Fruit fly (Drosophila melanogaster) whole organism, embryonic: ENCODE results near the gene beat-Ib.

Experiments
- Abd-B ChIP-seq: fragments of 200-800 bp; sonication (Bioruptor generic); optimal IDR thresholded peaks from 2 replicates; lab custom pipeline; 2018; ENCODE audit warnings: missing biosample characterization, mild to moderate bottlenecking, missing genetic modification characterization, moderate library complexity
- Adf1 ChIP-seq: fragments of 200-800 bp; sonication (Bioruptor generic); IDR thresholded peaks from 2 replicates; pipeline ENCODE4 v1.3.6; 2022; ENCODE audit warnings: missing biosample characterization, missing genetic modification characterization
- CG10366 ChIP-seq: fragments of 200-800 bp; sonication (Bioruptor generic); IDR thresholded peaks from 2 replicates; pipeline ENCODE4 v1.3.6; 2022; ENCODE audit warnings: missing biosample characterization, missing genetic modification characterization
- CG10543 ChIP-seq: fragments of 200-800 bp; sonication (Bioruptor generic); optimal IDR thresholded peaks from 3 replicates; lab custom pipeline; 2017; ENCODE audit warnings: missing biosample characterization, mild to moderate bottlenecking, missing genetic modification characterization, moderate library complexity
- CG11085 ChIP-seq: fragments of 200-800 bp; sonication (Bioruptor generic); IDR thresholded peaks from 2 replicates; pipeline ENCODE4 v1.3.6; 2022; ENCODE audit warnings: missing biosample characterization, missing genetic modification characterization
- CG11456 ChIP-seq: fragments of 200-800 bp; sonication (Bioruptor generic); IDR thresholded peaks from 3 replicates; pipeline ENCODE4 v1.3.6; 2022; ENCODE audit warnings: missing biosample characterization, missing genetic modification characterization
- CG11504 ChIP-seq: fragments of 200-800 bp; sonication (Bioruptor generic); optimal IDR thresholded peaks from 3 replicates; lab custom pipeline; 2019; ENCODE audit warnings: missing biosample characterization, mild to moderate bottlenecking, missing genetic modification characterization, moderate library complexity
- CG11695 ChIP-seq: fragments of 200-800 bp; sonication (Bioruptor generic); IDR thresholded peaks from 3 replicates; pipeline ENCODE4 v1.3.6; 2022; ENCODE audit warnings: missing biosample characterization, missing genetic modification characterization
- CG12071 ChIP-seq: fragments of 200-800 bp; sonication (Bioruptor generic); optimal IDR thresholded peaks from 3 replicates; lab custom pipeline; 2018; ENCODE audit warnings: missing biosample characterization, mild to moderate bottlenecking, missing genetic modification characterization
- CG12219 ChIP-seq: fragments of 200-800 bp; sonication (Bioruptor generic); optimal IDR thresholded peaks from 3 replicates; lab custom pipeline; 2018; ENCODE audit warnings: missing biosample characterization, mild to moderate bottlenecking, missing genetic modification characterization
- CG1602 ChIP-seq: fragments of 200-800 bp; sonication (Bioruptor generic); optimal IDR thresholded peaks from 3 replicates; lab custom pipeline; 2016; ENCODE audit warnings: missing biosample characterization, missing genetic modification characterization
- CG16813 ChIP-seq: fragments of 200-800 bp; sonication (Bioruptor generic); IDR thresholded peaks from 3 replicates; pipeline ENCODE4 v1.3.6; 2022; ENCODE audit warnings: missing biosample characterization, missing genetic modification characterization; ENCODE audit not compliant: partially characterized antibody
- CG16863 ChIP-seq: fragments of 200-800 bp; sonication (Bioruptor generic); optimal IDR thresholded peaks from 3 replicates; lab custom pipeline; 2016; ENCODE audit warnings: missing biosample characterization, missing genetic modification characterization
- CG18764 ChIP-seq: fragments of 200-800 bp; sonication (Bioruptor generic); optimal IDR thresholded peaks from 3 replicates; lab custom pipeline; 2016; ENCODE audit warnings: missing biosample characterization, missing genetic modification characterization
- CG3065 ChIP-seq: fragments of 200-800 bp; sonication (Bioruptor generic); optimal IDR thresholded peaks from 2 replicates; lab custom pipeline; 2016; ENCODE audit warnings: missing biosample characterization, missing genetic modification characterization
- CG31365 ChIP-seq: fragments of 200-800 bp; sonication (Bioruptor generic); optimal IDR thresholded peaks from 2 replicates; lab custom pipeline; 2018; ENCODE audit warnings: missing biosample characterization, mild to moderate bottlenecking, missing genetic modification characterization
- CG31441 ChIP-seq: fragments of 200-800 bp; sonication (Bioruptor generic); IDR thresholded peaks from 2 replicates; pipeline ENCODE4 v1.3.6; 2022; ENCODE audit warnings: missing biosample characterization, missing genetic modification characterization
- CG32532 ChIP-seq: fragments of 200-800 bp; sonication (Bioruptor generic); IDR thresholded peaks from 2 replicates; pipeline ENCODE4 v1.3.6; 2022; ENCODE audit warnings: missing biosample characterization, missing genetic modification characterization
- CG4617 ChIP-seq: fragments of 200-800 bp; sonication (Bioruptor generic); optimal IDR thresholded peaks from 3 replicates; lab custom pipeline; 2016; ENCODE audit warnings: missing biosample characterization, missing genetic modification characterization, borderline replicate concordance
- CG7556 ChIP-seq: fragments of 200-800 bp; sonication (Bioruptor generic); optimal IDR thresholded peaks from 2 replicates; lab custom pipeline; 2017; ENCODE audit warnings: missing biosample characterization, mild to moderate bottlenecking, missing genetic modification characterization
- CG7839 ChIP-seq: fragments of 200-800 bp; sonication (Bioruptor generic); optimal IDR thresholded peaks from 3 replicates; lab custom pipeline; 2018; ENCODE audit warnings: missing biosample characterization, mild to moderate bottlenecking, missing genetic modification characterization, moderate library complexity
- CG7963 ChIP-seq: fragments of 200-800 bp; sonication (Bioruptor generic); IDR thresholded peaks from 3 replicates; pipeline ENCODE4 v1.3.6; 2022; ENCODE audit warnings: missing biosample characterization, missing genetic modification characterization; ENCODE audit not compliant: partially characterized antibody
- CG8388 ChIP-seq: fragments of 200-800 bp; sonication (Bioruptor generic); optimal IDR thresholded peaks from 2 replicates; lab custom pipeline; 2019; ENCODE audit warnings: missing biosample characterization, mild to moderate bottlenecking, missing genetic modification characterization, moderate library complexity
- Drgx ChIP-seq: fragments of 200-800 bp; sonication (Bioruptor generic); IDR thresholded peaks from 2 replicates; pipeline ENCODE4 v1.3.6; 2022; ENCODE audit warnings: missing biosample characterization, missing genetic modification characterization
- Ets97D ChIP-seq: fragments of 200-800 bp; sonication (Bioruptor generic); optimal IDR thresholded peaks from 3 replicates; lab custom pipeline; 2016; ENCODE audit warnings: missing biosample characterization, missing genetic modification characterization
- Fer2 ChIP-seq: fragments of 200-800 bp; sonication (Bioruptor generic); optimal IDR thresholded peaks from 2 replicates; lab custom pipeline; 2018; ENCODE audit warnings: missing biosample characterization, mild to moderate bottlenecking, missing genetic modification characterization, moderate library complexity
- Hr3 ChIP-seq: fragments of 200-800 bp; sonication (Bioruptor generic); optimal IDR thresholded peaks from 3 replicates; lab custom pipeline; 2016; ENCODE audit warnings: missing biosample characterization, missing genetic modification characterization
- Jarid2 ChIP-seq: fragments of 200-800 bp; sonication (Bioruptor generic); optimal IDR thresholded peaks from 3 replicates; lab custom pipeline; 2017; ENCODE audit warnings: mild to moderate bottlenecking, missing biosample characterization, missing genetic modification reagents, missing genetic modification characterization
- Lpt ChIP-seq: fragments of >200 bp; optimal IDR thresholded peaks from 2 replicates; lab custom pipeline; 2018; ENCODE audit warnings: missing biosample characterization, missing genetic modification characterization
- Med ChIP-seq: fragments of 200-800 bp; sonication (Bioruptor generic); peaks from one replicate; lab custom pipeline; 2016; ENCODE audit warnings: missing biosample characterization, missing genetic modification characterization, mild to moderate bottlenecking, inconsistent platforms, moderate library complexity
- Meics ChIP-seq: fragments of 200-800 bp; sonication (Bioruptor generic); optimal IDR thresholded peaks from 2 replicates; lab custom pipeline; 2017; ENCODE audit warnings: missing biosample characterization, mild to moderate bottlenecking, missing genetic modification characterization
- NFAT ChIP-seq: fragments of 200-800 bp; sonication (Bioruptor generic); IDR thresholded peaks from 2 replicates; pipeline ENCODE4 v1.3.6; 2022; ENCODE audit warnings: missing biosample characterization, missing genetic modification characterization
- Oli ChIP-seq: fragments of 200-800 bp; sonication (Bioruptor generic); optimal IDR thresholded peaks from 2 replicates; lab custom pipeline; 2018; ENCODE audit warnings: missing biosample characterization, mild to moderate bottlenecking, missing genetic modification characterization, moderate library complexity
- Poxn ChIP-seq: fragments of 200-800 bp; sonication (Bioruptor generic); IDR thresholded peaks from 2 replicates; pipeline ENCODE4 v1.3.6; 2022; ENCODE audit warnings: missing biosample characterization, missing genetic modification characterization
- Rx ChIP-seq: fragments of 200-800 bp; sonication (Bioruptor generic); IDR thresholded peaks from 2 replicates; pipeline ENCODE4 v1.3.6; 2022; ENCODE audit warnings: missing biosample characterization, missing genetic modification characterization
- Sox100B ChIP-seq: fragments of 200-800 bp; sonication (Bioruptor generic); optimal IDR thresholded peaks from 3 replicates; lab custom pipeline; 2018; ENCODE audit warnings: missing biosample characterization, mild to moderate bottlenecking, missing genetic modification characterization
- ab ChIP-seq: fragments of 200-800 bp; sonication (Bioruptor generic); optimal IDR thresholded peaks from 2 replicates; lab custom pipeline; 2016; ENCODE audit warnings: missing biosample characterization, missing genetic modification characterization
- aop ChIP-seq: fragments of 200-800 bp; sonication (Bioruptor generic); IDR thresholded peaks from 2 replicates; pipeline ENCODE4 v1.3.6; 2022; ENCODE audit warnings: missing biosample characterization, missing genetic modification characterization
- btn ChIP-seq: fragments of 200-800 bp; sonication (Bioruptor generic); optimal IDR thresholded peaks from 2 replicates; lab custom pipeline; 2016; ENCODE audit warnings: missing biosample characterization, missing genetic modification characterization
- cad ChIP-seq: fragments of >200 bp; optimal IDR thresholded peaks from 2 replicates; lab custom pipeline; 2017; ENCODE audit warnings: missing biosample characterization, missing genetic modification characterization
- chinmo ChIP-seq: fragments of 200-800 bp; sonication (Bioruptor generic); IDR thresholded peaks from 4 replicates; pipeline ENCODE4 v1.3.6; 2022; ENCODE audit warnings: missing biosample characterization, missing genetic modification characterization; ENCODE audit not compliant: partially characterized antibody
- chn ChIP-seq: fragments of 200-800 bp; sonication (Bioruptor generic); optimal IDR thresholded peaks from 2 replicates; lab custom pipeline; 2016; ENCODE audit warnings: missing biosample characterization, missing genetic modification characterization
- dysf ChIP-seq: fragments of 200-800 bp; sonication (Bioruptor generic); IDR thresholded peaks from 3 replicates; pipeline ENCODE4 v1.3.6; 2022; ENCODE audit warnings: missing biosample characterization, missing genetic modification characterization
- fu2 ChIP-seq: fragments of 200-800 bp; sonication (Bioruptor generic); optimal IDR thresholded peaks from 2 replicates; lab custom pipeline; 2016; ENCODE audit warnings: missing biosample characterization, missing genetic modification characterization
- luna ChIP-seq: fragments of 200-800 bp; sonication (Bioruptor generic); optimal IDR thresholded peaks from 2 replicates; lab custom pipeline; 2016; ENCODE audit warnings: missing biosample characterization, missing genetic modification characterization
- nerfin-1 ChIP-seq: fragments of 200-800 bp; sonication (Bioruptor generic); optimal IDR thresholded peaks from 3 replicates; lab custom pipeline; 2019; ENCODE audit warnings: missing biosample characterization, mild to moderate bottlenecking, missing genetic modification characterization, moderate library complexity
- onecut ChIP-seq: fragments of 200-800 bp; sonication (Bioruptor generic); IDR thresholded peaks from 2 replicates; pipeline ENCODE4 v1.3.6; 2022; ENCODE audit warnings: missing biosample characterization, missing genetic modification characterization
- pnt ChIP-seq: fragments of 200-800 bp; sonication (Bioruptor generic); optimal IDR thresholded peaks from 3 replicates; lab custom pipeline; 2016; ENCODE audit warnings: missing biosample characterization, missing genetic modification characterization
- shn ChIP-seq: fragments of 200-800 bp; sonication (Bioruptor generic); optimal IDR thresholded peaks from 3 replicates; lab custom pipeline; 2016; ENCODE audit warnings: missing biosample characterization, missing genetic modification characterization
- z ChIP-seq: fragments of 200-800 bp; sonication (Bioruptor generic); IDR thresholded peaks from 3 replicates; pipeline ENCODE4 v1.3.6; 2022; ENCODE audit warnings: missing biosample characterization, missing genetic modification characterization

The beat-Ib gene

DNA sequence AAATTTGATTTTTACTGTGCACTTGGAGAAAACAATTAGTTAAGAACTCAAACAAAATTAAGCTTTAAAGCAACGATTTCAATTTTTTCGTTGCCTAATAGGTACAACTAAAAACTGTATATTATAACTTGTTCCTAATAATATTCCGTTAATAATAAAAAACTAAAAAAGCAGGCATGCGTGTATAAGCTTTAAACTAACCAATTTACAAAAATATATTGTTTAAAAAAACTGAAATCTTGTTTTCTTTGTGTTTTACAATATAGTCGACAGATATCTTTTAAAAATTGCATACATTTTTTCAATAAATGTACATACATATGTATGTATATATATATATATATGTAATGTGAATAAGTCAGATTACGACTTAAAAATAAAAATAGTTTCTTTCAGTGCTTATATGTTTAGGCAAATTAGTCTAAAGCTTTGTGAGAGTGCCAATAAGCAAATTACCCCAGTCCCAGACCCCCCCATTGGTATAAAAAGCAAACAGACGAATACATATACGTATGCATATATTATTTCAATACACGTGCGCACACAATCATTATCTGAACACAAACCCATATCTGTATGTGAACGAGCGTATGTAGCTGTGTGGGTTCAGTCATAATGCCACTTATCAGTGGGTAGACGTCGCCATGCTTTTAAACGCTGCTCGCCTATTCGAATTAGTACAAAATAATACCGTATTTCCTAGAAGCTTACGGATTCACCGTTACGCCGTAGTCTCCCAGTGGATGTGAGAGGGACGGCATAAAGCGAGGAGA, 49.1 kb downstream of the beat-Ib start (continued):
- no peak for TF ChIP-seq Drgx (GFP tag; lab: Robert Waterston, UW)
- TF ChIP-seq Fer2 (tag; lab: Kevin White, UChicago), result no peak
- no peak for TF ChIP-seq fu2 (GFP tag; lab: Kevin White, UChicago)
- TF ChIP-seq luna (GFP tag; lab: Kevin White, UChicago), result no peak
- TF ChIP-seq CG11085 (GFP tag; lab: Robert Waterston, UW), result no peak
- peak; percentile 94 for TF ChIP-seq CG10543 (GFP tag; lab: Kevin White, UChicago)
- no peak for TF ChIP-seq Lpt (GFP tag; lab: Kevin White, UChicago)
- no peak for TF ChIP-seq CG7963 (GFP tag; lab: Robert Waterston, UW)
- peak; percentile 66 for TF ChIP-seq CG12071 (GFP tag; lab: Kevin White, UChicago)
- TF ChIP-seq Poxn (GFP tag; lab: Robert Waterston, UW), result no peak
- no peak; the same call in 1 of the 2 replicates for TF ChIP-seq onecut (GFP tag; lab: Robert Waterston, UW)
- peak; percentile 36; the same call in 1 of the 2 replicates for TF ChIP-seq CG10366 (GFP tag; lab: Robert Waterston, UW)
- TF ChIP-seq Sox100B, result peak; percentile 94
- no peak for TF ChIP-seq CG16813
- TF ChIP-seq aop (GFP tag; lab: Robert Waterston, UW), result no peak
- no peak for TF ChIP-seq chn (GFP tag; lab: Kevin White, UChicago)
- TF ChIP-seq Jarid2 (GFP tag; lab: Kevin White, UChicago), result peak; percentile 54
- 0 out of 2 replicates have a peak, but pooled peaks have one; percentile 12 for TF ChIP-seq CG32532 (GFP tag; lab: Robert Waterston, UW)
- peak; percentile 73 for TF ChIP-seq Abd-B
- peak; percentile 66 for TF ChIP-seq nerfin-1 (tag; lab: Kevin White, UChicago)
- TF ChIP-seq pnt (GFP tag; lab: Kevin White, UChicago), result peak; percentile 13
- TF ChIP-seq Oli (tag; lab: Kevin White, UChicago), result peak; percentile 88
- no peak for TF ChIP-seq CG4617 (GFP tag; lab: Kevin White, UChicago)
- peak; percentile 78 for TF ChIP-seq CG1602 (GFP tag; lab: Kevin White, UChicago)
- peak; percentile 81 for TF ChIP-seq CG8388
- no peak for TF ChIP-seq CG16863 (GFP tag; lab: Kevin White, UChicago)
- TF ChIP-seq Meics, result peak; percentile 77
- TF ChIP-seq CG12219 (GFP tag; lab: Kevin White, UChicago), result no peak
- TF ChIP-seq CG18764 (GFP tag; lab: Kevin White, UChicago), result peak; percentile 24
- peak; percentile 87 for TF ChIP-seq CG7556 (GFP tag; lab: Kevin White, UChicago)
- no peak for TF ChIP-seq CG3065 (GFP tag; lab: Kevin White, UChicago)
- peak; percentile 74 for TF ChIP-seq z (GFP tag; lab: Robert Waterston, UW)
- TF ChIP-seq Rx, result 0 out of 2 replicates have a peak, but pooled peaks have one; percentile 5
- TF ChIP-seq CG11504 (tag; lab: Kevin White, UChicago), result peak; percentile 88
- peak; percentile 92 for TF ChIP-seq CG31441
- peak; percentile 77 for TF ChIP-seq Hr3
- TF ChIP-seq Adf1 (GFP tag; lab: Robert Waterston, UW), result peak; percentile 58
- TF ChIP-seq ab (GFP tag; lab: Kevin White, UChicago), result peak; percentile 37
- TF ChIP-seq CG11456 (GFP tag; lab: Robert Waterston, UW), result peak; percentile 41; the same call in 1 of the 3 replicates
- TF ChIP-seq dysf (GFP tag; lab: Robert Waterston, UW), result peak; percentile 76
- no peak for TF ChIP-seq CG31365 (tag; lab: Kevin White, UChicago)
- TF ChIP-seq cad (GFP tag; lab: Kevin White, UChicago), result no peak
- TF ChIP-seq CG7839, result peak; percentile 90
- TF ChIP-seq chinmo, result peak; percentile 96
- no peak for TF ChIP-seq shn (GFP tag; lab: Kevin White, UChicago)
- peak; percentile 60; the same call in 2 of the 3 replicates for TF ChIP-seq CG11695
- no peak for TF ChIP-seq btn (GFP tag; lab: Kevin White, UChicago)
- TF ChIP-seq NFAT (GFP tag; lab: Robert Waterston, UW), result no peak; the same call in 1 of the 2 replicates
- TF ChIP-seq Ets97D, result no peak
- TF ChIP-seq Med (GFP tag; lab: Kevin White, UChicago), result peak; percentile 86
